Fruit fly (Drosophila melanogaster) whole organism, prepupa: Measurements from ENCODE around the gene CG9386.

Experiments used
- CG11902 ChIP-seq: fragments of 200-800 bp; sonication (Bioruptor generic); optimal IDR thresholded peaks from 3 replicates; lab custom pipeline; 2016; ENCODE audit warnings: missing biosample characterization, missing genetic modification characterization
- CG16779 ChIP-seq: fragments of 200-800 bp; sonication (Bioruptor generic); optimal IDR thresholded peaks from 3 replicates; lab custom pipeline; 2017; ENCODE audit warnings: missing biosample characterization, mild to moderate bottlenecking, missing genetic modification characterization
- Eip75B ChIP-seq: fragments of 200-800 bp; sonication (Bioruptor generic); optimal IDR thresholded peaks from 3 replicates; lab custom pipeline; 2016; ENCODE audit warnings: missing biosample characterization, missing genetic modification characterization
- Gug ChIP-seq: fragments of 200-800 bp; sonication (Bioruptor generic); IDR thresholded peaks from 2 replicates; pipeline ENCODE4 v1.3.6; 2022; ENCODE audit warnings: missing biosample characterization, missing genetic modification characterization
- Hr39 ChIP-seq: fragments of 200-800 bp; sonication (Bioruptor generic); optimal IDR thresholded peaks from 2 replicates; lab custom pipeline; 2016; ENCODE audit warnings: missing biosample characterization, missing genetic modification characterization
- topi ChIP-seq: fragments of 200-800 bp; sonication (Bioruptor generic); optimal IDR thresholded peaks from 3 replicates; lab custom pipeline; 2016; ENCODE audit warnings: missing biosample characterization, missing genetic modification characterization

DNA sequence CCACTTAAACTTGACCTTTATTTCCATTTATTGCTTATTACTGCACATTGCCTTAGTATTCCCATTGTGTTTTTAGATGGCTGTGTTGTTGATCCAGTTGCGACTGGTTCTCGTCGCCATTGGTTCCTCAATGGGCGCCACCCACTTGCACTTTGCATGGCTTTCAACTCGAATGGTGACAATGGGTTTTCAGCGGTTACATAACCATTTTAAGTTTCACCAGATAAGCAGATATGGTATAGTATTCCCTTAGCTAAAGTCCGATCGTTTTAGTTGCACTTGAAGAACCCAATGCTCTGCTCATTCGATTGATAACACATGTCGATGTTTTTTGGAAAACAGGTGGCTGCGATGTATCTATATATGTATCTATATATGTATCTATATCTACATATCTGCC, 46.7 kb upstream of the CG9386 start:
- no peak for TF ChIP-seq Hr39 (GFP tag; lab: Kevin White, UChicago)
- no peak for TF ChIP-seq CG16779 (tag; lab: Kevin White, UChicago)
- no peak for TF ChIP-seq Gug (GFP tag; lab: Robert Waterston, UW)
- TF ChIP-seq topi (GFP tag; lab: Kevin White, UChicago), result no peak
- TF ChIP-seq Eip75B (GFP tag; lab: Kevin White, UChicago), result no peak
- no peak for TF ChIP-seq CG11902 (GFP tag; lab: Kevin White, UChicago)
